Worm (Caenorhabditis elegans) whole organism, late embryonic: ENCODE data around the gene sams-5.
A peak's percentile ranks its signal among the peaks of the same experiment; 100 is the strongest.
"Not testable (repeated sequence)": the region's sequence is repeated elsewhere in the genome, so short reads cannot be mapped to it uniquely, and the experiment has no call there.

Experiments
- C38D4.7 ChIP-seq: fragments of 200-800 bp; sonication (Bioruptor generic); optimal IDR thresholded peaks from 2 replicates; lab custom pipeline; 2018; ENCODE audit warnings: mild to moderate bottlenecking, missing genetic modification characterization, moderate library complexity, missing compliant biosample characterization
- F13H6.1 ChIP-seq: sonication (generic microtip); optimal IDR thresholded peaks from 2 replicates; lab custom pipeline; 2016; ENCODE audit warnings: missing genetic modification characterization, missing compliant biosample characterization
- K02D7.2 ChIP-seq: sonication (generic microtip); optimal IDR thresholded peaks from 2 replicates; lab custom pipeline; 2017; ENCODE audit warnings: mild to moderate bottlenecking, missing genetic modification characterization, missing compliant biosample characterization
- Y22D7AL.16 ChIP-seq: sonication (generic microtip); optimal IDR thresholded peaks from 2 replicates; lab custom pipeline; 2016; ENCODE audit warnings: missing genetic modification characterization, missing compliant biosample characterization
- ahr-1 ChIP-seq: sonication (generic microtip); optimal IDR thresholded peaks from 2 replicates; lab custom pipeline; 2016; ENCODE audit warnings: missing genetic modification characterization, missing compliant biosample characterization
- ceh-19 ChIP-seq: fragments of 200-800 bp; sonication (Bioruptor generic); optimal IDR thresholded peaks from 2 replicates; lab custom pipeline; 2018; ENCODE audit warnings: mild to moderate bottlenecking, missing genetic modification characterization, missing compliant biosample characterization
- ceh-2 ChIP-seq: sonication (generic microtip); optimal IDR thresholded peaks from 2 replicates; lab custom pipeline; 2016; ENCODE audit warnings: missing genotype, missing genetic modification characterization, missing compliant biosample characterization
- ceh-22 ChIP-seq: sonication (generic microtip); optimal IDR thresholded peaks from 2 replicates; lab custom pipeline; 2017; ENCODE audit warnings: missing biosample characterization, missing genetic modification characterization
- ceh-30 ChIP-seq: fragments of 150-350 bp; optimal IDR thresholded peaks from 2 replicates; lab custom pipeline; 2014; ENCODE audit warnings: missing biosample characterization, missing genetic modification characterization
- ceh-45 ChIP-seq: fragments of 200-800 bp; sonication (Bioruptor generic); IDR thresholded peaks from 2 replicates; pipeline ENCODE4 v1.3.6; 2022; ENCODE audit warnings: missing genetic modification reagents, missing genetic modification characterization, missing compliant biosample characterization
- ceh-6 ChIP-seq: fragments of 200-800 bp; sonication (Bioruptor generic); optimal IDR thresholded peaks from 2 replicates; lab custom pipeline; 2018; ENCODE audit warnings: mild to moderate bottlenecking, missing genetic modification characterization, missing compliant biosample characterization
- ceh-9 ChIP-seq: sonication (generic microtip); optimal IDR thresholded peaks from 2 replicates; lab custom pipeline; 2016; ENCODE audit warnings: mild to moderate bottlenecking, missing genetic modification characterization, inconsistent platforms, missing compliant biosample characterization
- elt-2 ChIP-seq: sonication (generic microtip); optimal IDR thresholded peaks from 2 replicates; lab custom pipeline; 2016; ENCODE audit warnings: missing genetic modification reagents, missing genetic modification characterization, missing compliant biosample characterization
- fkh-10 ChIP-seq: fragments of 150-350 bp; optimal IDR thresholded peaks from 2 replicates; lab custom pipeline; 2014; ENCODE audit warnings: missing biosample characterization, missing genetic modification reagents, missing genetic modification characterization
- fkh-6 ChIP-seq: sonication (generic microtip); optimal IDR thresholded peaks from 2 replicates; lab custom pipeline; 2016; ENCODE audit warnings: missing genetic modification characterization, missing compliant biosample characterization
- gmeb-2 ChIP-seq: sonication (generic microtip); optimal IDR thresholded peaks from 2 replicates; lab custom pipeline; 2016; ENCODE audit warnings: missing genetic modification characterization, inconsistent platforms, missing compliant biosample characterization
- hlh-13 ChIP-seq: fragments of 200-800 bp; sonication (Bioruptor generic); optimal IDR thresholded peaks from 2 replicates; lab custom pipeline; 2018; ENCODE audit warnings: mild to moderate bottlenecking, missing genetic modification characterization, missing compliant biosample characterization
- hlh-30 ChIP-seq: sonication (generic microtip); optimal IDR thresholded peaks from 2 replicates; lab custom pipeline; 2017; ENCODE audit warnings: antibody characterized with exemption, missing genetic modification characterization, missing compliant biosample characterization; ENCODE audit not compliant: insufficient read depth
- hlh-6 ChIP-seq: sonication (generic microtip); optimal IDR thresholded peaks from 2 replicates; lab custom pipeline; 2016; ENCODE audit warnings: missing genotype, missing genetic modification characterization, missing compliant biosample characterization
- hlh-8 ChIP-seq: sonication (generic microtip); optimal IDR thresholded peaks from 2 replicates; lab custom pipeline; 2016; ENCODE audit warnings: missing genotype, missing genetic modification characterization, missing compliant biosample characterization
- madf-2 ChIP-seq: sonication (generic microtip); optimal IDR thresholded peaks from 2 replicates; lab custom pipeline; 2017; ENCODE audit warnings: missing genetic modification characterization, missing compliant biosample characterization
- mec-3 ChIP-seq: sonication (generic microtip); optimal IDR thresholded peaks from 2 replicates; lab custom pipeline; 2016; ENCODE audit warnings: borderline replicate concordance, missing genetic modification characterization, missing compliant biosample characterization
- nhr-11 ChIP-seq: fragments of 150-350 bp; optimal IDR thresholded peaks from 2 replicates; lab custom pipeline; 2014; ENCODE audit warnings: missing biosample characterization, missing genetic modification characterization
- nhr-232 ChIP-seq: sonication (generic microtip); optimal IDR thresholded peaks from 2 replicates; lab custom pipeline; 2016; ENCODE audit warnings: missing genetic modification characterization, missing compliant biosample characterization
- npax-4 ChIP-seq: sonication (generic microtip); optimal IDR thresholded peaks from 2 replicates; lab custom pipeline; 2016; ENCODE audit warnings: missing genetic modification characterization, missing compliant biosample characterization
- pat-9 ChIP-seq: fragments of 200-800 bp; sonication (Bioruptor generic); optimal IDR thresholded peaks from 2 replicates; lab custom pipeline; 2018; ENCODE audit warnings: mild to moderate bottlenecking, missing genetic modification characterization, moderate library complexity, missing compliant biosample characterization
- pha-2 ChIP-seq: sonication (generic microtip); optimal IDR thresholded peaks from 2 replicates; lab custom pipeline; 2017; ENCODE audit warnings: mild to moderate bottlenecking, missing genetic modification characterization, missing compliant biosample characterization
- pqm-1 ChIP-seq: sonication (generic microtip); optimal IDR thresholded peaks from 2 replicates; lab custom pipeline; 2016; ENCODE audit warnings: missing genetic modification characterization, missing compliant biosample characterization
- pros-1 ChIP-seq: fragments of 150-350 bp; optimal IDR thresholded peaks from 2 replicates; lab custom pipeline; 2014; ENCODE audit warnings: missing biosample characterization, missing genetic modification reagents, missing genetic modification characterization
- ref-2 ChIP-seq: sonication (generic microtip); optimal IDR thresholded peaks from 2 replicates; lab custom pipeline; 2016; ENCODE audit warnings: missing genetic modification characterization, missing compliant biosample characterization
- sdc-2 ChIP-seq: sonication (generic microtip); optimal IDR thresholded peaks from 2 replicates; lab custom pipeline; 2016; ENCODE audit warnings: missing genotype, missing genetic modification characterization, missing compliant biosample characterization
- sox-4 ChIP-seq: sonication (generic microtip); optimal IDR thresholded peaks from 2 replicates; lab custom pipeline; 2017; ENCODE audit warnings: mild to moderate bottlenecking, missing genetic modification characterization, inconsistent platforms, missing compliant biosample characterization
- syd-9 ChIP-seq: sonication (generic microtip); optimal IDR thresholded peaks from 2 replicates; lab custom pipeline; 2016; ENCODE audit warnings: mild to moderate bottlenecking, missing genetic modification characterization, moderate library complexity, missing compliant biosample characterization
- tbx-7 ChIP-seq: sonication (generic microtip); optimal IDR thresholded peaks from 2 replicates; lab custom pipeline; 2016; ENCODE audit warnings: missing genotype, missing genetic modification characterization, missing compliant biosample characterization
- ttx-3 ChIP-seq: sonication (generic microtip); optimal IDR thresholded peaks from 2 replicates; lab custom pipeline; 2016; ENCODE audit warnings: missing genetic modification reagents, missing genetic modification characterization, missing compliant biosample characterization
- unc-3 ChIP-seq, 2 experiments: fragments of 200-800 bp in 1 of 2; sonication (Bioruptor generic) in 1 of 2; sonication (generic microtip) in 1 of 2; conservative IDR thresholded peaks in 1 of 2; optimal IDR thresholded peaks in 1 of 2; 2 replicates each; pipeline versions ENCODE4 v1.3.6 to Lab custom; 2016 to 2022; ENCODE audit warnings: missing compliant biosample characterization in 2 of 2, missing genetic modification characterization in 2 of 2, missing genetic modification reagents in 1 of 2
- unc-42 ChIP-seq: sonication (generic microtip); optimal IDR thresholded peaks from 2 replicates; lab custom pipeline; 2016; ENCODE audit warnings: missing genotype, missing genetic modification characterization, missing compliant biosample characterization
- unc-55 ChIP-seq: sonication (generic microtip); optimal IDR thresholded peaks from 2 replicates; lab custom pipeline; 2017; ENCODE audit warnings: missing biosample characterization, missing genetic modification reagents, missing genetic modification characterization
- zip-5 ChIP-seq: sonication (generic microtip); optimal IDR thresholded peaks from 2 replicates; lab custom pipeline; 2016; ENCODE audit warnings: missing genetic modification characterization, missing compliant biosample characterization
- ztf-16 ChIP-seq: sonication (generic microtip); optimal IDR thresholded peaks from 2 replicates; lab custom pipeline; 2017; ENCODE audit warnings: missing genetic modification characterization, missing compliant biosample characterization

Gene sams-5

ce11 chrIV:6254635-6255034 lies 24.7 kb downstream of the sams-5 start, which contains the start of gene T13A10.64:
T13A10.64 (plus strand) TSS chrIV:6254935.
- TF ChIP-seq unc-55 (no peak), nhr-232 (tag; lab: Kevin White, UChicago) (no peak), pqm-1 (tag; lab: Kevin White, UChicago) (no peak), ceh-45 (GFP tag; lab: Robert Waterston, UW) (no peak), fkh-6 (tag; lab: Kevin White, UChicago) (no peak), fkh-10 (GFP tag; lab: Kevin White, UChicago) (no peak), gmeb-2 (tag; lab: Kevin White, UChicago) (no peak), hlh-13 (GFP tag; lab: Kevin White, UChicago) (no peak), ceh-2 (tag; lab: Kevin White, UChicago) (no peak), madf-2 (tag; lab: Kevin White, UChicago) (no peak), npax-4 (tag; lab: Kevin White, UChicago) (no peak), syd-9 (tag; lab: Kevin White, UChicago) (no peak), F13H6.1 (tag; lab: Kevin White, UChicago) (no peak), unc-3 (GFP tag; conservative IDR thresholded peaks at IDR 0.05; lab: Robert Waterston, UW) (no peak), unc-3 (tag; optimal IDR thresholded peaks at IDR 0.05; lab: Kevin White, UChicago) (no peak)

ce11 chrIV:6253000-6253399 lies 26.3 kb downstream of the sams-5 start, which contains the start of gene T13A10.2:
T13A10.2 (plus strand) TSS chrIV:6253300.
- not testable (repeated sequence) for TF ChIP-seq F13H6.1, sdc-2, hlh-6 (tag; lab: Kevin White, UChicago)

DNA sequence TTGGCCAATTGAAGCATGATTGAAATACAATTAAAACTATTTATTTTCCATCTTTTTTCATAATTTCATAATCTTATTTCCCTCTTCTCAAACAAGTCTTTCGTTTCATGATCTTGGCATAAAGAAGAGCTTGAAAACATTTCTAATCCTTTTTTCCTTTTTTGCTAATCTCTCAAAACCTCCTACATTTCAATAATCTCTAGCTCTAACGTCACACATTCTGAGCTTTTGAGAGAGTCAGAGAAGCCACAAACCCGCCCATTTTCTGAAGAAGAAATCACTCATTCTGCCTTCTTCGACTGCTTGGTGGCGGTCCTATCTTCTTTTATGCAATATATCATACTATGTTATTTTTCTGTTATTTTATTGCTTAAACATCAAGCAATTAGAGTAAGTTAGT lies 29.7 kb downstream of the sams-5 start, which contains the start of gene F58F9.1:
F58F9.1 (plus strand) TSS at position 251 of the 400 bp plus-strand sequence.
- TF ChIP-seq pros-1 (no peak), sdc-2 (tag; lab: Kevin White, UChicago) (no peak), nhr-11 (tag; lab: Kevin White, UChicago) (no peak), unc-3 (GFP tag; conservative IDR thresholded peaks at IDR 0.05; lab: Robert Waterston, UW) (no peak), unc-3 (tag; optimal IDR thresholded peaks at IDR 0.05; lab: Kevin White, UChicago) (no peak), zip-5 (tag; lab: Kevin White, UChicago) (no peak), pat-9 (tag; lab: Kevin White, UChicago) (no peak), ceh-22 (tag; lab: Kevin White, UChicago) (no peak), hlh-8 (tag; lab: Kevin White, UChicago) (no peak), K02D7.2 (tag; lab: Kevin White, UChicago) (no peak), hlh-30 (no peak), ttx-3 (tag; lab: Kevin White, UChicago) (no peak), sox-4 (tag; lab: Kevin White, UChicago) (no peak), ahr-1 (no peak), ceh-9 (tag; lab: Kevin White, UChicago) (no peak)

DNA sequence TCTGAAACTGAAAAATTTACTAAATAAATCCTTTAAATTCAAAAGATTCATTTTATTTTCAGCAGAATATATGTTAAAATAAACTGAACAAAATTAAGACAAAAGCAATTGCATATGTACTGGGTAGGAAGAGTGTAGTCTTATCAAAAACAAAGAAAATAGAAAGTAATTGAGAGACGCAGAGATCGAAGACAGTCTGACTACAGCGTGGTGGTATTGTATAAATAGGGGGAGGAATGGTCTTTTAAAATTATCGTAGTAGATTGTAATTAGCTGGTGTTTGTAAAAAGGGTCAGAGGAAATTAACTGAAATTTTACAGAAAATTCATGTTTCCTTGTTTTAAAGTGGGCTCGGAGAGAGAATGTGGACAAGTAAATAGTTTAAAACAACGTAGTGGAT lies 30.8 kb downstream of the sams-5 start, which contains the start of gene acox-3:
acox-3 (minus strand) TSS at position 7 of the 400 bp plus-strand sequence.
- TF ChIP-seq ceh-6 (no peak), unc-42 (tag; lab: Kevin White, UChicago) (no peak), elt-2 (tag; lab: Kevin White, UChicago) (peak; percentile 22)

ce11 chrIV:6239993-6240392 lies 39.3 kb downstream of the sams-5 start, which contains the start of gene F58F9.9:
F58F9.9 (plus strand) TSS chrIV:6240293.
- TF ChIP-seq pha-2 (no peak), ceh-19 (GFP tag; lab: Kevin White, UChicago) (no peak), zip-5 (tag; lab: Kevin White, UChicago) (no peak), ref-2 (tag; lab: Kevin White, UChicago) (no peak), Y22D7AL.16 (tag; lab: Kevin White, UChicago) (no peak), tbx-7 (no peak), C38D4.7 (GFP tag; lab: Kevin White, UChicago) (no peak), ttx-3 (tag; lab: Kevin White, UChicago) (no peak), ahr-1 (no peak), ztf-16 (tag; lab: Kevin White, UChicago) (no peak), hlh-6 (tag; lab: Kevin White, UChicago) (no peak), mec-3 (tag; lab: Kevin White, UChicago) (no peak), hlh-13 (GFP tag; lab: Kevin White, UChicago) (no peak), ceh-30 (tag; lab: Kevin White, UChicago) (no peak), ceh-9 (tag; lab: Kevin White, UChicago) (no peak)
